Fruit fly (Drosophila melanogaster): ENCODE measurements around the gene Sh3beta.
A peak's percentile ranks its signal among the peaks of the same experiment; 100 is the strongest.

Sh3beta gene

DNA sequence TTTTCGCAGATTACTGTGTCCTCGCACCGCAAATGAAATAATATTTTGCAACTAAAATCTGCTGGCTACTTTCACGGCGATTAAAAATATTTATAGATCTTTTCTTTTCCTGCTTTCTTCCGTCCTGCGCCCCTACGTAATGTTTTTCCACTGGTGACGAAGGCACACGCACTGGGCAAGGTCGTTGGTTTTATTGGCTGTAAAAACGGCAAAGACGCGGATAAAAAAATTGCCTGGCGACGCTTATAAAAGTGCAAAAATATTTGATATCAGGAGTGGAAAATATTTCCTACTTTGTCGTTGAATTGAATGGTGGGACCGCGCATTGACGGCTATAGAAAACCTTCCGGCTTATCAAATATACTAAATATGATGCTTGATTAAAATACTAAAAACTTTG lies at the start of gene Sh3beta:
TSS of gene Sh3beta (minus strand) at position 327 of the 400 bp plus-strand sequence.
- TF ChIP-seq CG6854 (GFP tag; optimal IDR thresholded peaks at IDR 0.05) (peak; percentile 25), vri (GFP tag; optimal IDR thresholded peaks at IDR 0.05) (peak; percentile 8), CG4318 (GFP tag; optimal IDR thresholded peaks at IDR 0.05) (no peak), fd59A (GFP tag; optimal IDR thresholded peaks at IDR 0.05) (no peak), CG3032 (tag; optimal IDR thresholded peaks at IDR 0.05) (no peak), dsx (GFP tag; optimal IDR thresholded peaks at IDR 0.05; ENCODE audit: poor library complexity, severe bottlenecking) (peak; percentile 86), Sox102F (GFP tag; optimal IDR thresholded peaks at IDR 0.05) (no peak)

DNA sequence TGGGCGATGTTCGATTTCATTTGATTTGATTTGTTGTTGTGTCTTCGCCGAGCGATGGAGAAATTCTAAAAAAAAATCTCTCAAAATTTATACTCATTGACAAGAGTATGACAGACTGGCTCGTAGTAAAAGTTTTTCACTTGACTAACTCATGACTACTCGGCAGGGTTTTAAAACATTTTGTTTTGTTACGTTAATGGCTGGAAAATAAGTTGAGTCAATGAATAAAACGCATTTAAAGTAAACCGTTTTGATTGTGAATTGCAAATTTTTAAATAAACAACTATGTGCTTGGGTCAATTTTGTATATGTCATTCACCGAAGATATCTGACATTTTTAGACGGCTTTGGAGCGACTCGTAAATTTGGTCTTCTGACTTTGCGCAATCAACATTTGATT lies 35.0 kb upstream of the Sh3beta start, which contains the start of gene CG8560:
TSS of gene CG8560 (minus strand) at position 101 of the 400 bp plus-strand sequence.
- no peak for TF ChIP-seq salr (GFP tag; optimal IDR thresholded peaks at IDR 0.05)
- no peak for TF ChIP-seq Eip75B (GFP tag; optimal IDR thresholded peaks at IDR 0.05)
- no peak for TF ChIP-seq vri (GFP tag; optimal IDR thresholded peaks at IDR 0.05)
- no peak for TF ChIP-seq Eip78C (GFP tag)
- no peak for TF ChIP-seq CG4318 (GFP tag; optimal IDR thresholded peaks at IDR 0.05)
- TF ChIP-seq CG6163 (GFP tag; IDR thresholded peaks at IDR 0.05) = no peak
- TF ChIP-seq CG8319 (GFP tag; optimal IDR thresholded peaks at IDR 0.05) = no peak
- TF ChIP-seq eg (GFP tag; IDR thresholded peaks at IDR 0.05) = no peak
- TF ChIP-seq topi (GFP tag; optimal IDR thresholded peaks at IDR 0.05) = no peak
- TF ChIP-seq svp (GFP tag) = no peak
- TF ChIP-seq dsx (GFP tag; optimal IDR thresholded peaks at IDR 0.05; ENCODE audit: poor library complexity, severe bottlenecking) = no peak

- TF ChIP-seq ss (GFP tag; optimal IDR thresholded peaks at IDR 0.05) (no peak), Hr38 (GFP tag; optimal IDR thresholded peaks at IDR 0.05) (no peak), spab (GFP tag; optimal IDR thresholded peaks at IDR 0.05) (no peak), vri (GFP tag; optimal IDR thresholded peaks at IDR 0.05) (no peak), CG11902 (GFP tag; optimal IDR thresholded peaks at IDR 0.05) (no peak), svp (GFP tag) (no peak)
Measured at dm6 chr3L:7401972-7402371, 32.9 kb upstream of the Sh3beta start.

- TF ChIP-seq Eip75B (GFP tag; optimal IDR thresholded peaks at IDR 0.05) = no peak
- no peak for TF ChIP-seq CG6276 (GFP tag; optimal IDR thresholded peaks at IDR 0.05)
- TF ChIP-seq CG3032 (tag; optimal IDR thresholded peaks at IDR 0.05) = no peak
- TF ChIP-seq acj6 (GFP tag; optimal IDR thresholded peaks at IDR 0.05) = no peak
- TF ChIP-seq esn (GFP tag; optimal IDR thresholded peaks at IDR 0.05) = no peak
- no peak for TF ChIP-seq CG1621 (tag; optimal IDR thresholded peaks at IDR 0.05)
- no peak for TF ChIP-seq Sox102F (GFP tag; optimal IDR thresholded peaks at IDR 0.05)
- TF ChIP-seq fd85E (GFP tag; optimal IDR thresholded peaks at IDR 0.05) = no peak
- no peak for TF ChIP-seq cyc (GFP tag; optimal IDR thresholded peaks at IDR 0.05)
- TF ChIP-seq CG7368 (GFP tag; optimal IDR thresholded peaks at IDR 0.05) = no peak
- TF ChIP-seq CG8119 (GFP tag; IDR thresholded peaks at IDR 0.05) = no peak
- TF ChIP-seq Ets96B (tag; optimal IDR thresholded peaks at IDR 0.05) = no peak
- TF ChIP-seq topi (GFP tag; optimal IDR thresholded peaks at IDR 0.05) = no peak
- TF ChIP-seq dsx (GFP tag; optimal IDR thresholded peaks at IDR 0.05; ENCODE audit: poor library complexity, severe bottlenecking) = no peak
Measured at dm6 chr3L:7399770-7400169, 30.7 kb upstream of the Sh3beta start, which contains the start of gene CG18417. Gene CG18417, plus strand, starts transcription at chr3L:7400070.

dm6 chr3L:7397979-7398378 lies 28.9 kb upstream of the Sh3beta start, which contains the start of gene CG8562:
Gene CG8562, plus strand, starts transcription at chr3L:7398285.
- no peak for TF ChIP-seq CG1621 (tag; optimal IDR thresholded peaks at IDR 0.05)
- no peak for TF ChIP-seq Eip78C (GFP tag)
- TF ChIP-seq Ets96B (tag; optimal IDR thresholded peaks at IDR 0.05) = no peak

DNA sequence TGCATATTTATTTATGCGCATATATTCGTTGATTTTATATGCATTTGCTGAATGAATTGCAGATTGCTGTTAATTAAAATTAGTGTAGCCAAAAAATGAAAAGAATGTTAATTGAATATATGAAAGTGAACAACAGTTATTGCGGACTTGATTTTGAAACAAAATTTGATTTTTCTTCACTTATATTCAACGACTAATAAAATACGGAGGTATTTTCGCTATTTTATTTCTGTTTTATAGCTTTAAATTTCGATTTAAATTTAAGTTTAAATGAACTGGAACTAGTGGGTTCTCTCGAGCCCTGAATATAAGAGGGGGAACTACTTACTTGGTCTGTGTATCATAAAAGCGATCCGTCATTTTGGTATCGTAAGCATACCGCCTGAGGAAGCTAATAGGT lies 27.0 kb upstream of the Sh3beta start, which contains the start of gene CG32379:
TSS of gene CG32379 (plus strand) at position 301 of the 400 bp plus-strand sequence.
- TF ChIP-seq CG11762 (GFP tag; optimal IDR thresholded peaks at IDR 0.05; ENCODE audit: insufficient read depth) = no peak

Data from whole organism, prepupa.